Worm (Caenorhabditis elegans): ENCODE data around the gene ptr-22.

DNA sequence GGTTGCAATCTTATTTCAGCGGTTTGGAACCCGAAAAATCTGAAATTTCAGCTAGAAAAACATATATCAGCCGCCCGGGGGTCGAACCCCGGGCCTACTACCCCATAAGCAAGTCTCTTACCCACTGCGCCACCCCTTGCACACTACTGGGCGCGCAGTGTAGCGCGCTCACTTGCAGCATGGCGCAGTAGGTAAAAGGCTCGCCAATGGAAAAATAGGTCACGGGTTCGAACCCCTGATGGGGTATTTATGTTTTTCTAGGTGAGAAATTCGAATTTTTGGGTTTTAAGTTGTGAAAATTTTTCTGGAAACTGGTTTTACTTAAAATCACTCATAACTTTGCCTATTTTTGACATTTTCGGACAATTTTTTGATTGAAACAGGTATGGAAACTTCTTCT is 18.6 kb downstream of the ptr-22 start:
- TF ChIP-seq nhr-77 (tag; optimal IDR thresholded peaks at IDR 0.05) (no peak), nhr-11 (tag; optimal IDR thresholded peaks at IDR 0.05) (no peak), lim-7 (GFP tag; IDR thresholded peaks at IDR 0.05) (no peak), zfp-2 (tag; optimal IDR thresholded peaks at IDR 0.05) (no peak), egl-27 (tag; optimal IDR thresholded peaks at IDR 0.05) (no peak), lsy-2 (tag; optimal IDR thresholded peaks at IDR 0.05) (no peak), php-3 (GFP tag; IDR thresholded peaks at IDR 0.05) (no peak), pqm-1 (tag; optimal IDR thresholded peaks at IDR 0.05) (no peak), pha-4 (GFP tag; IDR thresholded peaks at IDR 0.05) (no peak), pha-4 (tag; optimal IDR thresholded peaks at IDR 0.05) (no peak), ceh-32 (tag; optimal IDR thresholded peaks at IDR 0.05; ENCODE audit: poor library complexity) (no peak), spr-3 (GFP tag; optimal IDR thresholded peaks at IDR 0.05) (no peak), skn-1 (tag; optimal IDR thresholded peaks at IDR 0.05) (no peak), nhr-237 (tag; optimal IDR thresholded peaks at IDR 0.05) (no peak)
